Fruit fly (Drosophila melanogaster): ENCODE data around the gene Eip78C.

Gene Eip78C

DNA sequence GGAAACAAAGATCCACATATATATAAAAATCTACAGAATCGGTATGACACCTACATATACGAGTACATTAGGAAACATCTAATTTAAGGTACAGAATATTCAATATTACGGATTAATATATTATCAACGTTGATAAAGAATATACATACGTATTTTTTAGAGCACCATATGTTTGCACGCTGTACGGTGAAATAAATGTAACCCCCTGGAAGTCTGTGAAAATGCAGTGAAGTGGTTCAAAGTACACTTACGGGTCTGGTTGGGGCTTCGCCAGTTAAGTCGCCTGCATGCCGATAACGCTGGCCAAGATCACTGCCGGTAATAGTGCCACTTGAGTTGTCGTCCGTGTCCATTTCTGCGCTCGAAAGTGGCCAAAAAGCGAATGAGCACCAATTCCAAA, 77.2 kb downstream of the Eip78C start (continued):
- TF ChIP-seq gcm2 (GFP tag; optimal IDR thresholded peaks at IDR 0.05) (no peak), Dref (GFP tag; IDR thresholded peaks at IDR 0.05) (no peak), row (GFP tag; IDR thresholded peaks at IDR 0.05) (no peak), Dip3 (GFP tag; optimal IDR thresholded peaks at IDR 0.05) (no peak), CG13123 (GFP tag; optimal IDR thresholded peaks at IDR 0.05) (no peak), GATAe (GFP tag; conservative IDR thresholded peaks at IDR 0.05) (peak; percentile 75), crol (GFP tag; IDR thresholded peaks at IDR 0.05) (no peak), NK7.1 (GFP tag; optimal IDR thresholded peaks at IDR 0.05) (no peak), MTF-1 (GFP tag; optimal IDR thresholded peaks at IDR 0.05; ENCODE audit: borderline replicate concordance) (no peak), Hr3 (GFP tag; optimal IDR thresholded peaks at IDR 0.05) (no peak), amos (GFP tag; IDR thresholded peaks at IDR 0.05; ENCODE audit: partially characterized antibody) (no peak), Deaf1 (tag; optimal IDR thresholded peaks at IDR 0.05) (no peak), CG12659 (GFP tag; optimal IDR thresholded peaks at IDR 0.05) (no peak), Sin3A (optimal IDR thresholded peaks at IDR 0.05) (no peak), CG10543 (GFP tag; optimal IDR thresholded peaks at IDR 0.05) (no peak), CG18011 (GFP tag; optimal IDR thresholded peaks at IDR 0.05) (no peak), grn (GFP tag; optimal IDR thresholded peaks at IDR 0.05) (peak; percentile 17), Camta (GFP tag; optimal IDR thresholded peaks at IDR 0.05) (no peak), CG9437 (GFP tag; optimal IDR thresholded peaks at IDR 0.05) (no peak), CG15269 (tag; optimal IDR thresholded peaks at IDR 0.05) (no peak), Jarid2 (GFP tag; optimal IDR thresholded peaks at IDR 0.05) (no peak)

DNA sequence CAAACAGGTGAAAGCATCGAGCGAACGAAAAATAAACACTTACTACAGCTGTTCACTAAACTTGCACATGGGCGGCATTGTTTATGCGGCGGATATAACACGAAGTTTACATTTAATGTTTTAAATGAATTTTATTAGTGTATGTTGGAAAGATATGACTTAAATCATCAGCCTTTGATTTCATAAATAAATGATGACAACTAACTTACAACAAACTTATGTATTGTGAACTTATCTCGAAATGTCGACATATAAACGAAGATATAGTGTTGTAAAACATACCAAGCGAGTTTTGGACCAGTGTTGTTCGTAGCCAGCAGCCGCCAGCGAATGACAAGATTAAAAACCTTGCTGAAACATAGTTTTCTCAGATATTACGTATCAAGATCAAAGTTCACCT, 78.0 kb downstream of the Eip78C start, which contains the start of the genes CG11309 and CG7632:
CG11309 (minus strand) TSS at position 259 of the 400 bp plus-strand sequence.
CG7632 (plus strand) TSS at position 298 of the 400 bp plus-strand sequence.
- TF ChIP-seq sisA (GFP tag; IDR thresholded peaks at IDR 0.05) = peak; percentile 92
- peak; percentile 100 for TF ChIP-seq CG12659 (GFP tag; optimal IDR thresholded peaks at IDR 0.05)
- peak; percentile 95 for TF ChIP-seq CG8281 (tag; optimal IDR thresholded peaks at IDR 0.05)
- TF ChIP-seq wdn (GFP tag; IDR thresholded peaks at IDR 0.05) = peak; percentile 97
- peak; percentile 99 for TF ChIP-seq CG7839 (tag; optimal IDR thresholded peaks at IDR 0.05)
- TF ChIP-seq CG13123 (GFP tag; optimal IDR thresholded peaks at IDR 0.05) = peak; percentile 97
- TF ChIP-seq CG9797 (GFP tag; optimal IDR thresholded peaks at IDR 0.05) = peak; percentile 74
- TF ChIP-seq usp (GFP tag; optimal IDR thresholded peaks at IDR 0.05) = no peak
- TF ChIP-seq CG16863 (GFP tag; optimal IDR thresholded peaks at IDR 0.05) = peak; percentile 98
- TF ChIP-seq CG17361 (GFP tag; IDR thresholded peaks at IDR 0.05) = peak; percentile 99
- TF ChIP-seq CG12769 (tag; optimal IDR thresholded peaks at IDR 0.05) = peak; percentile 100
- TF ChIP-seq ftz-f1 (GFP tag; optimal IDR thresholded peaks at IDR 0.05) = peak; percentile 93
- TF ChIP-seq Abd-B (GFP tag; optimal IDR thresholded peaks at IDR 0.05) = peak; percentile 96
- TF ChIP-seq gsb-n (tag; optimal IDR thresholded peaks at IDR 0.05) = peak; percentile 99
- TF ChIP-seq H15 (GFP tag; IDR thresholded peaks at IDR 0.05) = peak; percentile 96
- peak; percentile 100 for TF ChIP-seq gem (tag; optimal IDR thresholded peaks at IDR 0.05)
- peak; percentile 99 for TF ChIP-seq Hand (GFP tag; optimal IDR thresholded peaks at IDR 0.05)
- peak; percentile 97 for TF ChIP-seq Nf-YA (GFP tag; IDR thresholded peaks at IDR 0.05)
- TF ChIP-seq Hr39 (optimal IDR thresholded peaks at IDR 0.05) = no peak
- peak; percentile 97 for TF ChIP-seq NFAT (GFP tag; IDR thresholded peaks at IDR 0.05)
- TF ChIP-seq ab (GFP tag; optimal IDR thresholded peaks at IDR 0.05) = peak; percentile 90
- TF ChIP-seq CG4360 (GFP tag; IDR thresholded peaks at IDR 0.05) = peak; percentile 88
- peak; percentile 100 for TF ChIP-seq CG13296 (GFP tag; optimal IDR thresholded peaks at IDR 0.05)
- TF ChIP-seq CG12219 (GFP tag; optimal IDR thresholded peaks at IDR 0.05) = peak; percentile 100
- peak; percentile 99 for TF ChIP-seq CG30403 (GFP tag; optimal IDR thresholded peaks at IDR 0.05)
- peak; percentile 92 for TF ChIP-seq CG16815 (GFP tag; optimal IDR thresholded peaks at IDR 0.05)
- peak; percentile 100 for TF ChIP-seq CG6854 (GFP tag; optimal IDR thresholded peaks at IDR 0.05)
- peak; percentile 93 for TF ChIP-seq dimm (GFP tag; IDR thresholded peaks at IDR 0.05)
- TF ChIP-seq CG15011 (GFP tag; optimal IDR thresholded peaks at IDR 0.05) = peak; percentile 99
- peak; percentile 95 for TF ChIP-seq luna (GFP tag; optimal IDR thresholded peaks at IDR 0.05)
- peak; percentile 99 for TF ChIP-seq CG13894 (tag; optimal IDR thresholded peaks at IDR 0.05)
- TF ChIP-seq tx (GFP tag; optimal IDR thresholded peaks at IDR 0.05) = peak; percentile 97
- TF ChIP-seq NC2β (GFP tag; optimal IDR thresholded peaks at IDR 0.05) = peak; percentile 99

All from whole organism, embryonic.